Worm (Caenorhabditis elegans) whole organism, early embryonic: ENCODE measurements around the gene Y47D7A.3.

Source experiments
- aly-1 ChIP-seq: sonication (generic microtip); optimal IDR thresholded peaks from 2 replicates; lab custom pipeline; 2016; ENCODE audit warnings: missing genetic modification characterization, missing compliant biosample characterization
- ama-1 ChIP-seq: fragments of 150-350 bp; optimal IDR thresholded peaks from 2 replicates; lab custom pipeline; 2014
- ets-7 ChIP-seq: sonication (generic microtip); optimal IDR thresholded peaks from 2 replicates; lab custom pipeline; 2016; ENCODE audit warnings: missing genotype, missing genetic modification characterization, missing compliant biosample characterization
- flt-1 ChIP-seq: fragments of 200-800 bp; sonication (Bioruptor generic); IDR thresholded peaks from 2 replicates; pipeline ENCODE4 v1.3.6; 2022; ENCODE audit warnings: missing genetic modification characterization, missing compliant biosample characterization
- hmbx-1 ChIP-seq: sonication (generic microtip); optimal IDR thresholded peaks from 2 replicates; lab custom pipeline; 2016; ENCODE audit warnings: mild to moderate bottlenecking, missing genetic modification characterization, missing compliant biosample characterization
- hmg-4 ChIP-seq: fragments of 200-800 bp; sonication (Bioruptor generic); optimal IDR thresholded peaks from 2 replicates; lab custom pipeline; 2018; ENCODE audit warnings: mild to moderate bottlenecking, missing genetic modification characterization, missing compliant biosample characterization
- pes-1 ChIP-seq: fragments of 200-800 bp; sonication (Bioruptor generic); IDR thresholded peaks from 2 replicates; pipeline ENCODE4 v1.3.6; 2022; ENCODE audit warnings: missing genetic modification reagents, missing genetic modification characterization, missing compliant biosample characterization

DNA sequence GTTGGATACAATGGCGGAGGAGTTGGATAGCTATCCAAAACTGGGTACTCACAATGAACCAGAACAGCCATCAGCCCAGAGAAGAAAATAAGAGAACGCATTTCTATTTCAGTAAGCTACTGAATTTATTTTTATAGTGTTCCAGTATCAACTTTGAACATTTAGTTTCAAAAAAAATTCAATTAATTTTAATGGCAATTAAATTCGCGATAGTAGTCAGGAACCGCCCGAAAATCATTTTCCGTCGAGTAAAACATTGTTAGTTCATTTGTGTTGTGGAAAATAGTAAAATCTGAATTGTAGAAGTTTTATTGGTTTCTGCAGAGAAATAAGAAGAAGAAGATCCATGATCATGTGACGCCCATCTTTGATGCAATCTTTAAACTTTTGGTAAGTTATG, 7.4 kb downstream of the Y47D7A.3 start, which contains the start of gene Y47D7A.6:
- TF ChIP-seq flt-1 (GFP tag; lab: Robert Waterston, UW) (no peak), hmg-4 (GFP tag; lab: Kevin White, UChicago) (no peak), aly-1 (tag; lab: Kevin White, UChicago) (no peak), hmbx-1 (no peak), pes-1 (GFP tag; lab: Robert Waterston, UW) (no peak), ets-7 (tag; lab: Kevin White, UChicago) (no peak), ama-1 (lab: Kevin White, UChicago) (no peak)
